Worm (Caenorhabditis elegans) whole organism, early embryonic: ENCODE results near the gene fbxa-27.

ENCODE experiments used
- F13C5.2 ChIP-seq: sonication (generic microtip); optimal IDR thresholded peaks from 2 replicates; lab custom pipeline; 2017; ENCODE audit warnings: mild to moderate bottlenecking, missing genetic modification characterization, inconsistent platforms, missing compliant biosample characterization
- ama-1 ChIP-seq: fragments of 150-350 bp; optimal IDR thresholded peaks from 2 replicates; lab custom pipeline; 2014
- flt-1 ChIP-seq: fragments of 200-800 bp; sonication (Bioruptor generic); IDR thresholded peaks from 2 replicates; pipeline ENCODE4 v1.3.6; 2022; ENCODE audit warnings: missing genetic modification characterization, missing compliant biosample characterization
- hmbx-1 ChIP-seq: sonication (generic microtip); optimal IDR thresholded peaks from 2 replicates; lab custom pipeline; 2016; ENCODE audit warnings: mild to moderate bottlenecking, missing genetic modification characterization, missing compliant biosample characterization
- hnd-1 ChIP-seq: sonication (generic microtip); optimal IDR thresholded peaks from 2 replicates; lab custom pipeline; 2016; ENCODE audit warnings: missing genetic modification characterization, missing compliant biosample characterization
- scrt-1 ChIP-seq: fragments of 200-800 bp; sonication (Bioruptor generic); IDR thresholded peaks from 2 replicates; pipeline ENCODE4 v1.3.6; 2022; ENCODE audit warnings: missing genetic modification characterization, missing compliant biosample characterization
- sea-1 ChIP-seq: fragments of 200-800 bp; sonication (Bioruptor generic); conservative IDR thresholded peaks from 2 replicates; pipeline ENCODE4 v1.3.6; 2022; ENCODE audit warnings: missing genetic modification characterization, missing compliant biosample characterization

- TF ChIP-seq flt-1 (GFP tag; lab: Robert Waterston, UW) = no peak
- TF ChIP-seq scrt-1 (GFP tag; lab: Robert Waterston, UW) = no peak
- no peak for TF ChIP-seq sea-1
- no peak for TF ChIP-seq ama-1 (lab: Kevin White, UChicago)
- TF ChIP-seq hnd-1 (tag; lab: Kevin White, UChicago) = no peak
- TF ChIP-seq F13C5.2 (tag; lab: Kevin White, UChicago) = no peak
- no peak for TF ChIP-seq hmbx-1 (tag; lab: Kevin White, UChicago)
Measured at ce11 chrIII:1297604-1298003, 45.2 kb upstream of the fbxa-27 start, which contains the start of gene fbxa-28.
